Fruit fly (Drosophila melanogaster) whole organism, pupa: ENCODE measurements around the gene CG31626.

ENCODE experiments used
- CG13204 ChIP-seq: fragments of 200-800 bp; sonication (Bioruptor generic); optimal IDR thresholded peaks from 2 replicates; lab custom pipeline; 2018; ENCODE audit warnings: missing biosample characterization, mild to moderate bottlenecking, missing genetic modification characterization, moderate library complexity
- CG14655 ChIP-seq: fragments of 200-800 bp; sonication (Bioruptor generic); optimal IDR thresholded peaks from 3 replicates; lab custom pipeline; 2017; ENCODE audit warnings: mild to moderate bottlenecking, missing biosample characterization, missing genetic modification reagents, missing genetic modification characterization
- CG15710 ChIP-seq: fragments of 200-800 bp; sonication (Bioruptor generic); optimal IDR thresholded peaks from 2 replicates; lab custom pipeline; 2018; ENCODE audit warnings: missing biosample characterization, mild to moderate bottlenecking, missing genetic modification characterization, moderate library complexity
- CG8301 ChIP-seq: fragments of 200-800 bp; sonication (Bioruptor generic); optimal IDR thresholded peaks from 2 replicates; lab custom pipeline; 2018; ENCODE audit warnings: missing biosample characterization, mild to moderate bottlenecking, missing genetic modification characterization
- D1 ChIP-seq: fragments of 200-800 bp; sonication (Bioruptor generic); optimal IDR thresholded peaks from 2 replicates; lab custom pipeline; 2018; ENCODE audit warnings: missing biosample characterization, mild to moderate bottlenecking, missing genetic modification characterization, moderate library complexity
- Pif1A ChIP-seq: fragments of 200-800 bp; sonication (Bioruptor generic); optimal IDR thresholded peaks from 3 replicates; lab custom pipeline; 2016; ENCODE audit warnings: missing biosample characterization, missing genetic modification characterization
- gl ChIP-seq: fragments of 200-800 bp; sonication (Bioruptor generic); optimal IDR thresholded peaks from 2 replicates; lab custom pipeline; 2018; ENCODE audit warnings: missing biosample characterization, mild to moderate bottlenecking, missing genetic modification characterization

DNA sequence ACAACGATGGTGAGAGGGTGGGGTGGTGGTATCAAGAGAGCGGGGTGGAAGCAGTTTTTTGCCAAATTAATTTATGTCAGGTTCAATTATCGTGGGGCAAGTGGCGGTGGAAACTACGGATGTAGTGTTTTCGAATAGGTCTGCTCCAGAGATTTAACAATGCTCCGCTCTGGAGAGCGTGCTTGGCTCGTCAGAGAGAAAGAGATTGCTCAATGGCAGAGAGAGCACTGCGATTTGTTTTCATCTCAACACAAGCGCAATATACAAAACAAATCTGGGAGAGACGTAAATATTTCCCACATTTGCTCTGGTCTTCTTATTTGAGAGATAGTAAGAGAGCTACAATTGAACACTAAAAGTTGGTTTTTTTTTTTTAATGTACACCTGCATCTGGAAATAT is 14.8 kb downstream of the CG31626 start:
- no peak for TF ChIP-seq CG8301 (tag; lab: Kevin White, UChicago)
- no peak for TF ChIP-seq Pif1A (GFP tag; lab: Kevin White, UChicago)
- no peak for TF ChIP-seq D1 (tag; lab: Kevin White, UChicago)
- no peak for TF ChIP-seq CG15710 (tag; lab: Kevin White, UChicago)
- TF ChIP-seq CG13204 (GFP tag; lab: Kevin White, UChicago) = no peak
- no peak for TF ChIP-seq CG14655 (GFP tag; lab: Kevin White, UChicago)
- no peak for TF ChIP-seq gl
